Fruit fly (Drosophila melanogaster): Measurements from ENCODE around the gene Ype.

DNA sequence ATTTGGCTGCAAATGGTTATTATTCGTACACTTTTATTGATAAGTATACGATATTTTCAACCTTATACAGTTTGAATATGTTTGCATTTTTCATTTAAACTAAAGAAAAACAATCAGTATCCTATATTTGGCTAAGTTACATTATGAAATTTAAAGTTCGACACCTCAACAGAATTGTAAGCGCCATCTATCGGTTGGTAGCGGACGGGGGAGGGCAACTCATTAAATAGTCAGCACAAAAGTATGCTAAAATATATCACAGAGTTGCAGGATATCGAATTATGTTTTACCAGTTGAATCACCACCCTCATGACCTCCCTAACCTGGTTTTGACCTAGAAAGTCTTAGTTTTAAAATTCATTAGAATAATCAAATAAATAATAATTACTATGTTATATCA, 14.0 kb upstream of the Ype start:
- TF ChIP-seq h (optimal IDR thresholded peaks at IDR 0.05) (no peak), insv (optimal IDR thresholded peaks at IDR 0.05) (no peak), psq (optimal IDR thresholded peaks at IDR 0.05) (no peak), Sin3A (optimal IDR thresholded peaks at IDR 0.05) (no peak)
